Worm (Caenorhabditis elegans): ENCODE results near the gene Y60A3A.8.

Y60A3A.8 gene

ce11 chrV:19999100-19999499 is 49.3 kb downstream of the Y60A3A.8 start:
- no peak for TF ChIP-seq unc-86 (tag; optimal IDR thresholded peaks at IDR 0.05)
- TF ChIP-seq ceh-48 (tag; optimal IDR thresholded peaks at IDR 0.05) = no peak
- TF ChIP-seq T23F11.4 (GFP tag; optimal IDR thresholded peaks at IDR 0.05) = no peak
- no peak for TF ChIP-seq fkh-6 (tag; optimal IDR thresholded peaks at IDR 0.05)
- no peak for TF ChIP-seq ceh-24 (tag; optimal IDR thresholded peaks at IDR 0.05)
- TF ChIP-seq elt-4 (tag; optimal IDR thresholded peaks at IDR 0.05) = no peak
- TF ChIP-seq unc-55 (GFP tag; optimal IDR thresholded peaks at IDR 0.05) = no peak
- TF ChIP-seq sox-4 (tag; optimal IDR thresholded peaks at IDR 0.05) = no peak
- TF ChIP-seq K09A11.1 (tag; optimal IDR thresholded peaks at IDR 0.05; ENCODE audit: insufficient read depth) = no peak
- TF ChIP-seq unc-42 (tag; optimal IDR thresholded peaks at IDR 0.05) = no peak
- no peak for TF ChIP-seq sdc-2 (tag; optimal IDR thresholded peaks at IDR 0.05)
- TF ChIP-seq dve-1 (tag; optimal IDR thresholded peaks at IDR 0.05) = no peak
- no peak for TF ChIP-seq pat-9 (tag; optimal IDR thresholded peaks at IDR 0.05)
- no peak for TF ChIP-seq ceh-6 (GFP tag; optimal IDR thresholded peaks at IDR 0.05)
- TF ChIP-seq ahr-1 (tag; optimal IDR thresholded peaks at IDR 0.05) = no peak

- no peak for TF ChIP-seq zip-5 (tag; optimal IDR thresholded peaks at IDR 0.05)
- TF ChIP-seq pag-3 (tag; optimal IDR thresholded peaks at IDR 0.05; ENCODE audit: borderline replicate concordance) = peak; percentile 59
Measured at ce11 chrV:19999789-20000188, 50.0 kb downstream of the Y60A3A.8 start.

DNA sequence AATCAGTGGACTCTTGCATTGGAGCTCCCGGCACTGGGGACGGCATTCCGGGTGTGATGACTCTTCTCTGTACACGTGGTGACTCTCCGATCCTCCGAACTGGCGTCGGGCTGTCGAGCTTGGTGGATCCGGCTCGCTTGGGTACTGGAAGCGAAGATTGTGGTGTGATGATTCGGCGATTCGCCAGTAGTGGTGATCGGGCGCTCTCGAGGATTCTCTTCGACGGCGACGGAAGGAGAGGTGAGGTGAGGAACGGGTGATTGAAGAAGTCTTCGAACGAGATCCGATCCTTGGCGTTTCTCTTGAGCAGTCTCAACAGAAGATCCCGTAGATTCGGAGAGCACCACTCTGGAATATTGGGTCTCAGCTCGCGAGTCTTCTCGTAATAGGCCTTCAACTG is 50.9 kb downstream of the Y60A3A.8 start:
- TF ChIP-seq pros-1 (tag; optimal IDR thresholded peaks at IDR 0.05) (no peak), ahr-1 (tag; optimal IDR thresholded peaks at IDR 0.05) (no peak), ztf-16 (tag; optimal IDR thresholded peaks at IDR 0.05) (no peak), ceh-2 (tag; optimal IDR thresholded peaks at IDR 0.05) (no peak), dve-1 (tag; optimal IDR thresholded peaks at IDR 0.05) (no peak), elt-4 (tag; optimal IDR thresholded peaks at IDR 0.05) (no peak), madf-2 (tag; optimal IDR thresholded peaks at IDR 0.05) (no peak), ceh-9 (tag; optimal IDR thresholded peaks at IDR 0.05) (no peak), ceh-18 (tag; optimal IDR thresholded peaks at IDR 0.05) (no peak), unc-3 (GFP tag; conservative IDR thresholded peaks at IDR 0.05) (no peak), unc-3 (tag; optimal IDR thresholded peaks at IDR 0.05) (no peak), ttx-3 (tag; optimal IDR thresholded peaks at IDR 0.05) (no peak), rnt-1 (tag; optimal IDR thresholded peaks at IDR 0.05) (no peak)

DNA sequence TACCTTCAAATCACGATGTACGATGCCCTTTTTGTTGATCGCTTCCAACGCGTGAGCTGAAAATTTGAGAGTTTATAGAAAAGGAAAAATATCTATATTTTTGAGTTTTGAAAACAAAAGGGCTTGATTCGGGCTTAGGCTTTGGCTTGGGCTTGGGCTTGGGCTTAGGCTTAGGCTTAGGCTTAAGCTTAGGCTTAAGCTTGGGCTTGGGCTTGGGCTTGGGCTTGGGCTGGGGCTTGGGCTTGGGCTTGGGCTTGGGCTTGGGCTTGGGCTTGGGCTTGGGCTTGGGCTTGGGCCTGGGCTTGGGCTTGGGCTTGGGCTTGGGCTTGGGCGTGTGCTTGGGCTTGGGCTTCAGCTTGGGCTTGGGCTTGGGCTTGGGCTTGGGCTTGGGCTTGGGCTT is 52.4 kb downstream of the Y60A3A.8 start:
- TF ChIP-seq ceh-2 (tag; optimal IDR thresholded peaks at IDR 0.05) (no peak), ztf-16 (tag; optimal IDR thresholded peaks at IDR 0.05) (no peak), unc-55 (GFP tag; optimal IDR thresholded peaks at IDR 0.05) (no peak), ceh-14 (tag; optimal IDR thresholded peaks at IDR 0.05) (no peak), ceh-9 (tag; optimal IDR thresholded peaks at IDR 0.05) (no peak), nhr-232 (tag; optimal IDR thresholded peaks at IDR 0.05) (no peak), ceh-22 (tag; optimal IDR thresholded peaks at IDR 0.05) (no peak), hlh-6 (tag; optimal IDR thresholded peaks at IDR 0.05) (no peak), tbx-2 (tag; optimal IDR thresholded peaks at IDR 0.05) (no peak), pros-1 (tag; optimal IDR thresholded peaks at IDR 0.05) (no peak), pha-2 (tag; optimal IDR thresholded peaks at IDR 0.05) (no peak)

DNA sequence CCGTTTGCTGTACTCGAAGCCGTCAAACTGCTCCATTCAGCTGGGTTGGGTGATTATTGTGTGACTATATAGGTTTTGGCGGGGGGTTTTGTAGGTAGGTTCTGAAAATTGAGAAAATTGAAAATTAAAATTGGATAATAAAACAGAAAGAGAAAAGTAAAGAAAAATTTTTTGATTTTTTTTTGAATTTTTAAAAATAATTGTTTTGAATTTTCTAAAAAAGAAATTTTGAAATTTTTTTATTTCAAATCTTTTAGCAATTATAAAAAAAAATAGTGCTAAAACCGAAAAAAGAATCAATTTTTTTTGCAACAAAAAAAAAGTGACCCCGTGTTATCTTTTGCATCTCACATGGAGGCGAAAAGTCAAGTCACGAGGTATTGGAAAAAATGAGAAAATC is 54.6 kb downstream of the Y60A3A.8 start, which contains the start of gene unc-51:
Gene unc-51 (minus strand): TSS at position 101 of the 400 bp plus-strand sequence.
- TF ChIP-seq elt-4 (tag; optimal IDR thresholded peaks at IDR 0.05) (no peak), fax-1 (tag; optimal IDR thresholded peaks at IDR 0.05) (no peak), ceh-9 (tag; optimal IDR thresholded peaks at IDR 0.05) (no peak), elt-2 (tag; optimal IDR thresholded peaks at IDR 0.05) (no peak), fkh-6 (tag; optimal IDR thresholded peaks at IDR 0.05) (no peak), sox-2 (GFP tag; IDR thresholded peaks at IDR 0.05) (no peak), ahr-1 (tag; optimal IDR thresholded peaks at IDR 0.05) (no peak), ceh-30 (tag; optimal IDR thresholded peaks at IDR 0.05) (no peak), pha-4 (tag; optimal IDR thresholded peaks at IDR 0.05) (no peak), lim-6 (tag; optimal IDR thresholded peaks at IDR 0.05) (no peak), ceh-48 (tag; optimal IDR thresholded peaks at IDR 0.05) (no peak), eyg-1 (tag; optimal IDR thresholded peaks at IDR 0.05) (no peak), ama-1 (optimal IDR thresholded peaks at IDR 0.05) (no peak), unc-3 (GFP tag; conservative IDR thresholded peaks at IDR 0.05) (no peak), unc-3 (tag; optimal IDR thresholded peaks at IDR 0.05) (no peak)

Measured in whole organism, late embryonic.